Worm (Caenorhabditis elegans) whole organism, late embryonic: ENCODE measurements around the gene atg-10.
A peak's percentile ranks its signal among the peaks of the same experiment; 100 is the strongest.

Experiments
- C38D4.7 ChIP-seq: fragments of 200-800 bp; sonication (Bioruptor generic); optimal IDR thresholded peaks from 2 replicates; lab custom pipeline; 2018; ENCODE audit warnings: mild to moderate bottlenecking, missing genetic modification characterization, moderate library complexity, missing compliant biosample characterization
- K02D7.2 ChIP-seq: sonication (generic microtip); optimal IDR thresholded peaks from 2 replicates; lab custom pipeline; 2017; ENCODE audit warnings: mild to moderate bottlenecking, missing genetic modification characterization, missing compliant biosample characterization
- Y22D7AL.16 ChIP-seq: sonication (generic microtip); optimal IDR thresholded peaks from 2 replicates; lab custom pipeline; 2016; ENCODE audit warnings: missing genetic modification characterization, missing compliant biosample characterization
- ama-1 ChIP-seq: fragments of 150-350 bp; optimal IDR thresholded peaks from 2 replicates; lab custom pipeline; 2014
- ceh-14 ChIP-seq: sonication (generic microtip); optimal IDR thresholded peaks from 2 replicates; lab custom pipeline; 2016; ENCODE audit warnings: missing genotype, missing genetic modification characterization, missing compliant biosample characterization
- ceh-18 ChIP-seq: sonication (generic microtip); optimal IDR thresholded peaks from 2 replicates; lab custom pipeline; 2016; ENCODE audit warnings: missing genetic modification characterization, missing compliant biosample characterization
- ceh-19 ChIP-seq: fragments of 200-800 bp; sonication (Bioruptor generic); optimal IDR thresholded peaks from 2 replicates; lab custom pipeline; 2018; ENCODE audit warnings: mild to moderate bottlenecking, missing genetic modification characterization, missing compliant biosample characterization
- ceh-2 ChIP-seq: sonication (generic microtip); optimal IDR thresholded peaks from 2 replicates; lab custom pipeline; 2016; ENCODE audit warnings: missing genotype, missing genetic modification characterization, missing compliant biosample characterization
- ceh-22 ChIP-seq: sonication (generic microtip); optimal IDR thresholded peaks from 2 replicates; lab custom pipeline; 2017; ENCODE audit warnings: missing biosample characterization, missing genetic modification characterization
- ceh-24 ChIP-seq: sonication (generic microtip); optimal IDR thresholded peaks from 2 replicates; lab custom pipeline; 2016; ENCODE audit warnings: mild to moderate bottlenecking, missing genetic modification characterization, missing compliant biosample characterization
- ceh-6 ChIP-seq: fragments of 200-800 bp; sonication (Bioruptor generic); optimal IDR thresholded peaks from 2 replicates; lab custom pipeline; 2018; ENCODE audit warnings: mild to moderate bottlenecking, missing genetic modification characterization, missing compliant biosample characterization
- ceh-9 ChIP-seq: sonication (generic microtip); optimal IDR thresholded peaks from 2 replicates; lab custom pipeline; 2016; ENCODE audit warnings: mild to moderate bottlenecking, missing genetic modification characterization, inconsistent platforms, missing compliant biosample characterization
- che-1 ChIP-seq: sonication (generic microtip); optimal IDR thresholded peaks from 2 replicates; lab custom pipeline; 2016; ENCODE audit warnings: mild to moderate bottlenecking, missing genetic modification characterization, missing compliant biosample characterization
- dmd-4 ChIP-seq: sonication (generic microtip); optimal IDR thresholded peaks from 2 replicates; lab custom pipeline; 2016; ENCODE audit warnings: borderline replicate concordance, missing genetic modification characterization, missing compliant biosample characterization
- elt-4 ChIP-seq: sonication (generic microtip); optimal IDR thresholded peaks from 2 replicates; lab custom pipeline; 2016; ENCODE audit warnings: missing genetic modification characterization, missing compliant biosample characterization
- ets-4 ChIP-seq: sonication (generic microtip); optimal IDR thresholded peaks from 2 replicates; lab custom pipeline; 2016; ENCODE audit warnings: missing genetic modification characterization, missing compliant biosample characterization
- fax-1 ChIP-seq: sonication (generic microtip); optimal IDR thresholded peaks from 2 replicates; lab custom pipeline; 2016; ENCODE audit warnings: missing genotype, missing genetic modification characterization, missing compliant biosample characterization
- fkh-10 ChIP-seq: fragments of 150-350 bp; optimal IDR thresholded peaks from 2 replicates; lab custom pipeline; 2014; ENCODE audit warnings: missing biosample characterization, missing genetic modification reagents, missing genetic modification characterization
- gmeb-2 ChIP-seq: sonication (generic microtip); optimal IDR thresholded peaks from 2 replicates; lab custom pipeline; 2016; ENCODE audit warnings: missing genetic modification characterization, inconsistent platforms, missing compliant biosample characterization
- hlh-13 ChIP-seq: fragments of 200-800 bp; sonication (Bioruptor generic); optimal IDR thresholded peaks from 2 replicates; lab custom pipeline; 2018; ENCODE audit warnings: mild to moderate bottlenecking, missing genetic modification characterization, missing compliant biosample characterization
- hlh-15 ChIP-seq: sonication (generic microtip); optimal IDR thresholded peaks from 2 replicates; lab custom pipeline; 2016; ENCODE audit warnings: missing genetic modification characterization, missing compliant biosample characterization
- hlh-30 ChIP-seq: sonication (generic microtip); optimal IDR thresholded peaks from 2 replicates; lab custom pipeline; 2017; ENCODE audit warnings: antibody characterized with exemption, missing genetic modification characterization, missing compliant biosample characterization; ENCODE audit not compliant: insufficient read depth
- hlh-6 ChIP-seq: sonication (generic microtip); optimal IDR thresholded peaks from 2 replicates; lab custom pipeline; 2016; ENCODE audit warnings: missing genotype, missing genetic modification characterization, missing compliant biosample characterization
- lim-6 ChIP-seq: sonication (generic microtip); optimal IDR thresholded peaks from 2 replicates; lab custom pipeline; 2016; ENCODE audit warnings: missing genetic modification characterization, missing compliant biosample characterization
- madf-2 ChIP-seq: sonication (generic microtip); optimal IDR thresholded peaks from 2 replicates; lab custom pipeline; 2017; ENCODE audit warnings: missing genetic modification characterization, missing compliant biosample characterization
- mec-3 ChIP-seq: sonication (generic microtip); optimal IDR thresholded peaks from 2 replicates; lab custom pipeline; 2016; ENCODE audit warnings: borderline replicate concordance, missing genetic modification characterization, missing compliant biosample characterization
- nfya-1 ChIP-seq: sonication (generic microtip); optimal IDR thresholded peaks from 2 replicates; lab custom pipeline; 2017; ENCODE audit warnings: missing genetic modification characterization, mild to moderate bottlenecking, missing compliant biosample characterization, antibody characterized with exemption, moderate library complexity
- pat-9 ChIP-seq: fragments of 200-800 bp; sonication (Bioruptor generic); optimal IDR thresholded peaks from 2 replicates; lab custom pipeline; 2018; ENCODE audit warnings: mild to moderate bottlenecking, missing genetic modification characterization, moderate library complexity, missing compliant biosample characterization
- pha-4 ChIP-seq: fragments of 150-350 bp; optimal IDR thresholded peaks from 2 replicates; lab custom pipeline; 2018; ENCODE audit warnings: missing biosample characterization, missing genetic modification reagents, missing genetic modification characterization
- pqm-1 ChIP-seq: sonication (generic microtip); optimal IDR thresholded peaks from 2 replicates; lab custom pipeline; 2016; ENCODE audit warnings: missing genetic modification characterization, missing compliant biosample characterization
- pros-1 ChIP-seq: fragments of 150-350 bp; optimal IDR thresholded peaks from 2 replicates; lab custom pipeline; 2014; ENCODE audit warnings: missing biosample characterization, missing genetic modification reagents, missing genetic modification characterization
- sox-2 ChIP-seq: fragments of 200-800 bp; sonication (Bioruptor generic); IDR thresholded peaks from 2 replicates; pipeline ENCODE4 v1.3.6; 2022; ENCODE audit warnings: missing genetic modification reagents, missing genetic modification characterization, missing compliant biosample characterization
- syd-9 ChIP-seq: sonication (generic microtip); optimal IDR thresholded peaks from 2 replicates; lab custom pipeline; 2016; ENCODE audit warnings: mild to moderate bottlenecking, missing genetic modification characterization, moderate library complexity, missing compliant biosample characterization
- tbx-2 ChIP-seq: sonication (generic microtip); optimal IDR thresholded peaks from 2 replicates; lab custom pipeline; 2016; ENCODE audit warnings: missing genetic modification characterization, missing compliant biosample characterization
- tbx-7 ChIP-seq: sonication (generic microtip); optimal IDR thresholded peaks from 2 replicates; lab custom pipeline; 2016; ENCODE audit warnings: missing genotype, missing genetic modification characterization, missing compliant biosample characterization
- ttx-3 ChIP-seq: sonication (generic microtip); optimal IDR thresholded peaks from 2 replicates; lab custom pipeline; 2016; ENCODE audit warnings: missing genetic modification reagents, missing genetic modification characterization, missing compliant biosample characterization
- unc-42 ChIP-seq: sonication (generic microtip); optimal IDR thresholded peaks from 2 replicates; lab custom pipeline; 2016; ENCODE audit warnings: missing genotype, missing genetic modification characterization, missing compliant biosample characterization
- unc-86 ChIP-seq: sonication (generic microtip); optimal IDR thresholded peaks from 2 replicates; lab custom pipeline; 2016; ENCODE audit warnings: missing genetic modification characterization, missing compliant biosample characterization
- zip-5 ChIP-seq: sonication (generic microtip); optimal IDR thresholded peaks from 2 replicates; lab custom pipeline; 2016; ENCODE audit warnings: missing genetic modification characterization, missing compliant biosample characterization
- ztf-16 ChIP-seq: sonication (generic microtip); optimal IDR thresholded peaks from 2 replicates; lab custom pipeline; 2017; ENCODE audit warnings: missing genetic modification characterization, missing compliant biosample characterization

Gene atg-10

ce11 chrII:8675369-8675768, 16.4 kb downstream of the atg-10 start:
- TF ChIP-seq gmeb-2 (tag; lab: Kevin White, UChicago) (no peak), mec-3 (no peak), zip-5 (no peak), ceh-24 (tag; lab: Kevin White, UChicago) (no peak), ceh-18 (no peak), C38D4.7 (GFP tag; lab: Kevin White, UChicago) (no peak), che-1 (tag; lab: Kevin White, UChicago) (no peak), madf-2 (no peak), ceh-19 (GFP tag; lab: Kevin White, UChicago) (no peak), sox-2 (GFP tag; lab: Robert Waterston, UW) (no peak), pros-1 (tag; lab: Kevin White, UChicago) (no peak), syd-9 (tag; lab: Kevin White, UChicago) (no peak), nfya-1 (tag; lab: Kevin White, UChicago) (no peak)
- TF ChIP-seq, all 69 proteins: peak for 0

- TF ChIP-seq ttx-3 (no peak), tbx-7 (tag; lab: Kevin White, UChicago) (no peak), tbx-2 (tag; lab: Kevin White, UChicago) (no peak), ceh-9 (no peak), ceh-24 (tag; lab: Kevin White, UChicago) (no peak), fax-1 (tag; lab: Kevin White, UChicago) (no peak), syd-9 (tag; lab: Kevin White, UChicago) (no peak), elt-4 (no peak), ama-1 (lab: Kevin White, UChicago) (no peak), fkh-10 (GFP tag; lab: Kevin White, UChicago) (no peak), dmd-4 (tag; lab: Kevin White, UChicago) (no peak), hlh-6 (tag; lab: Kevin White, UChicago) (no peak)
These were observed 20.9 kb downstream of the atg-10 start for ce11 chrII:8679799-8680198.

- TF ChIP-seq unc-42 (tag; lab: Kevin White, UChicago), result peak; percentile 37
- no peak for TF ChIP-seq ttx-3
- no peak for TF ChIP-seq C38D4.7 (GFP tag; lab: Kevin White, UChicago)
- peak; percentile 8 for TF ChIP-seq unc-86 (tag; lab: Kevin White, UChicago)
- no peak for TF ChIP-seq ceh-2 (tag; lab: Kevin White, UChicago)
- TF ChIP-seq ztf-16, result no peak
- TF ChIP-seq hlh-13 (GFP tag; lab: Kevin White, UChicago), result no peak
- no peak for TF ChIP-seq pat-9 (tag; lab: Kevin White, UChicago)
- no peak for TF ChIP-seq K02D7.2 (tag; lab: Kevin White, UChicago)
- no peak for TF ChIP-seq hlh-15 (tag; lab: Kevin White, UChicago)
- TF ChIP-seq hlh-30 (tag; lab: Kevin White, UChicago), result no peak
- TF ChIP-seq ceh-14, result peak; percentile 7
- TF ChIP-seq lim-6 (tag; lab: Kevin White, UChicago), result no peak
- no peak for TF ChIP-seq ceh-6 (GFP tag; lab: Kevin White, UChicago)
- no peak for TF ChIP-seq Y22D7AL.16 (tag; lab: Kevin White, UChicago)
- no peak for TF ChIP-seq pqm-1 (tag; lab: Kevin White, UChicago)
- no peak for TF ChIP-seq pha-4 (tag; lab: Kevin White, UChicago)
- TF ChIP-seq ets-4, result no peak
These were observed 25.0 kb downstream of the atg-10 start for ce11 chrII:8683933-8684332.

ce11 chrII:8684824-8685223, 25.9 kb downstream of the atg-10 start, which contains the start of gene hgap-2:
Gene hgap-2, minus strand, starts transcription at chrII:8684924.
- no peak for TF ChIP-seq ceh-22 (tag; lab: Kevin White, UChicago)
- TF ChIP-seq, all 69 proteins: peak for 0
